Worm (Caenorhabditis elegans) whole organism, mixed stage, embryonic: Measurements from ENCODE around the gene T23B5.4.

ENCODE experiments used
- bed-3 ChIP-seq: fragments of 200-800 bp; sonication (Bioruptor generic); optimal IDR thresholded peaks from 3 replicates; lab custom pipeline; 2018; ENCODE audit warnings: mild to moderate bottlenecking, missing genetic modification characterization, moderate library complexity, missing compliant biosample characterization
- blmp-1 ChIP-seq: fragments of 150-350 bp; optimal IDR thresholded peaks from 2 replicates; lab custom pipeline; 2014; ENCODE audit warnings: missing biosample characterization, missing genetic modification characterization
- ceh-39 ChIP-seq: fragments of 150-350 bp; optimal IDR thresholded peaks from 2 replicates; lab custom pipeline; 2014; ENCODE audit warnings: missing biosample characterization, missing genetic modification characterization
- ceh-43 ChIP-seq: fragments of 200-800 bp; sonication (Bioruptor generic); optimal IDR thresholded peaks from 2 replicates; lab custom pipeline; 2018; ENCODE audit warnings: mild to moderate bottlenecking, missing genetic modification characterization, moderate library complexity, missing compliant biosample characterization
- ceh-83 ChIP-seq: fragments of 200-800 bp; sonication (Bioruptor generic); optimal IDR thresholded peaks from 2 replicates; lab custom pipeline; 2018; ENCODE audit warnings: mild to moderate bottlenecking, missing genetic modification characterization, missing compliant biosample characterization
- ces-1 ChIP-seq: fragments of 150-350 bp; optimal IDR thresholded peaks from 2 replicates; lab custom pipeline; 2014; ENCODE audit warnings: missing biosample characterization, missing genetic modification reagents, missing genetic modification characterization
- cnd-1 ChIP-seq: fragments of 200-800 bp; sonication (Bioruptor generic); optimal IDR thresholded peaks from 2 replicates; lab custom pipeline; 2018; ENCODE audit warnings: mild to moderate bottlenecking, missing genetic modification characterization, missing compliant biosample characterization
- drap-1 ChIP-seq: fragments of 200-800 bp; sonication (Bioruptor generic); optimal IDR thresholded peaks from 3 replicates; lab custom pipeline; 2018; ENCODE audit warnings: mild to moderate bottlenecking, missing genetic modification characterization, missing compliant biosample characterization
- elt-1 ChIP-seq: sonication (generic microtip); optimal IDR thresholded peaks from 2 replicates; lab custom pipeline; 2017; ENCODE audit warnings: missing genetic modification characterization, mild to moderate bottlenecking, missing compliant biosample characterization, antibody characterized with exemption, moderate library complexity, borderline replicate concordance; ENCODE audit not compliant: insufficient read depth
- elt-3 ChIP-seq: fragments of 150-350 bp; optimal IDR thresholded peaks from 2 replicates; lab custom pipeline; 2014; ENCODE audit warnings: missing biosample characterization, missing genetic modification characterization
- flh-1 ChIP-seq: fragments of 200-800 bp; sonication (Bioruptor generic); optimal IDR thresholded peaks from 2 replicates; lab custom pipeline; 2018; ENCODE audit warnings: mild to moderate bottlenecking, missing genetic modification characterization, moderate library complexity, missing compliant biosample characterization
- ham-2 ChIP-seq: fragments of 200-800 bp; sonication (Bioruptor generic); optimal IDR thresholded peaks from 2 replicates; lab custom pipeline; 2018; ENCODE audit warnings: mild to moderate bottlenecking, missing genetic modification characterization, missing compliant biosample characterization
- hlh-1 ChIP-seq: fragments of 150-350 bp; optimal IDR thresholded peaks from 2 replicates; lab custom pipeline; 2014; ENCODE audit warnings: missing biosample characterization, missing genetic modification reagents, missing genetic modification characterization
- lin-13 ChIP-seq: fragments of 150-350 bp; optimal IDR thresholded peaks from 2 replicates; lab custom pipeline; 2014; ENCODE audit warnings: missing biosample characterization, missing genetic modification characterization
- lin-32 ChIP-seq: fragments of 200-800 bp; sonication (Bioruptor generic); optimal IDR thresholded peaks from 2 replicates; lab custom pipeline; 2018; ENCODE audit warnings: mild to moderate bottlenecking, missing genetic modification characterization, missing compliant biosample characterization
- lsy-2 ChIP-seq: fragments of 150-350 bp; optimal IDR thresholded peaks from 2 replicates; lab custom pipeline; 2014; ENCODE audit warnings: missing biosample characterization, missing genetic modification characterization
- mab-5 ChIP-seq: fragments of 150-350 bp; optimal IDR thresholded peaks from 2 replicates; lab custom pipeline; 2014; ENCODE audit warnings: missing biosample characterization, missing genetic modification characterization
- mep-1 ChIP-seq: fragments of 150-350 bp; optimal IDR thresholded peaks from 2 replicates; lab custom pipeline; 2017; ENCODE audit warnings: missing biosample characterization, missing genetic modification reagents, missing genetic modification characterization, inconsistent platforms
- mls-2 ChIP-seq: sonication (generic microtip); optimal IDR thresholded peaks from 2 replicates; lab custom pipeline; 2016; ENCODE audit warnings: mild to moderate bottlenecking, missing genetic modification characterization, moderate library complexity, missing compliant biosample characterization
- nhr-2 ChIP-seq: fragments of 150-350 bp; optimal IDR thresholded peaks from 2 replicates; lab custom pipeline; 2014; ENCODE audit warnings: missing biosample characterization, missing genetic modification characterization
- nhr-28 ChIP-seq: fragments of 150-350 bp; optimal IDR thresholded peaks from 2 replicates; lab custom pipeline; 2014; ENCODE audit warnings: missing biosample characterization, missing genetic modification characterization
- nhr-76 ChIP-seq: sonication (generic microtip); optimal IDR thresholded peaks from 2 replicates; lab custom pipeline; 2017; ENCODE audit warnings: missing biosample characterization, missing genetic modification characterization
- pha-4 ChIP-seq: fragments of 150-350 bp; optimal IDR thresholded peaks from 2 replicates; lab custom pipeline; 2018; ENCODE audit warnings: missing biosample characterization, missing genetic modification reagents, missing genetic modification characterization
- sem-2 ChIP-seq: fragments of 200-800 bp; sonication (Bioruptor generic); optimal IDR thresholded peaks from 2 replicates; lab custom pipeline; 2018; ENCODE audit warnings: mild to moderate bottlenecking, missing genetic modification characterization, missing compliant biosample characterization
- snpc-4 ChIP-seq: fragments of 150-350 bp; optimal IDR thresholded peaks from 2 replicates; lab custom pipeline; 2014; ENCODE audit warnings: missing biosample characterization, missing genetic modification characterization
- sptf-1 ChIP-seq: sonication (generic microtip); optimal IDR thresholded peaks from 2 replicates; lab custom pipeline; 2017; ENCODE audit warnings: mild to moderate bottlenecking, missing genetic modification characterization, moderate library complexity, missing compliant biosample characterization
- tbx-8 ChIP-seq: fragments of 200-800 bp; sonication (Bioruptor generic); optimal IDR thresholded peaks from 2 replicates; lab custom pipeline; 2018; ENCODE audit warnings: mild to moderate bottlenecking, missing genetic modification characterization, moderate library complexity, missing compliant biosample characterization
- unc-120 ChIP-seq: sonication (generic microtip); optimal IDR thresholded peaks from 2 replicates; lab custom pipeline; 2017; ENCODE audit warnings: missing genetic modification characterization, missing compliant biosample characterization; ENCODE audit not compliant: poor library complexity, severe bottlenecking
- unc-39 ChIP-seq: fragments of 150-350 bp; optimal IDR thresholded peaks from 2 replicates; lab custom pipeline; 2014; ENCODE audit warnings: missing biosample characterization, missing genetic modification characterization
- zip-8 ChIP-seq: fragments of 150-350 bp; optimal IDR thresholded peaks from 2 replicates; lab custom pipeline; 2014; ENCODE audit warnings: missing biosample characterization, missing genetic modification characterization
- ztf-11 ChIP-seq: fragments of 150-350 bp; optimal IDR thresholded peaks from 2 replicates; lab custom pipeline; 2014; ENCODE audit warnings: missing biosample characterization, missing genetic modification characterization

The T23B5.4 gene

ce11 chrIV:12711644-12712043 is 36.8 kb downstream of the T23B5.4 start, which contains the start of gene C27D8.3:
Gene C27D8.3 (minus strand): TSS chrIV:12711744.
- TF ChIP-seq ceh-39 (tag; lab: Kevin White, UChicago) (no peak), lsy-2 (tag; lab: Kevin White, UChicago) (no peak), nhr-28 (tag; lab: Kevin White, UChicago) (no peak), mab-5 (tag; lab: Kevin White, UChicago) (no peak), hlh-1 (tag; lab: Kevin White, UChicago) (no peak), ces-1 (GFP tag; lab: Kevin White, UChicago) (no peak), ham-2 (GFP tag; lab: Kevin White, UChicago) (no peak), lin-13 (tag; lab: Kevin White, UChicago) (no peak), blmp-1 (tag; lab: Kevin White, UChicago) (no peak), nhr-2 (tag; lab: Kevin White, UChicago) (no peak), unc-39 (tag; lab: Kevin White, UChicago) (no peak), lin-32 (GFP tag; lab: Kevin White, UChicago) (no peak), ztf-11 (no peak), drap-1 (GFP tag; lab: Kevin White, UChicago) (no peak), flh-1 (GFP tag; lab: Kevin White, UChicago) (no peak), ceh-43 (GFP tag; lab: Kevin White, UChicago) (no peak), nhr-76 (no peak)
- TF ChIP-seq, all 35 proteins: peak for 0

ce11 chrIV:12715947-12716382 is 41.2 kb downstream of the T23B5.4 start:
- TF ChIP-seq elt-3 (tag; lab: Kevin White, UChicago) (peak; percentile 89), lsy-2 (tag; lab: Kevin White, UChicago) (no peak)

- TF ChIP-seq cnd-1 (tag; lab: Kevin White, UChicago) (no peak), drap-1 (GFP tag; lab: Kevin White, UChicago) (no peak), bed-3 (no peak), unc-120 (tag; lab: Kevin White, UChicago) (no peak), mep-1 (no peak), pha-4 (tag; lab: Kevin White, UChicago) (no peak), hlh-1 (tag; lab: Kevin White, UChicago) (no peak), lin-13 (tag; lab: Kevin White, UChicago) (no peak), ces-1 (GFP tag; lab: Kevin White, UChicago) (no peak), elt-3 (tag; lab: Kevin White, UChicago) (no peak), lin-32 (GFP tag; lab: Kevin White, UChicago) (no peak)
Measured at ce11 chrIV:12717531-12717930, 42.7 kb downstream of the T23B5.4 start, which contains the start of gene C27D8.1. Gene C27D8.1 (plus strand): TSS chrIV:12717831.

- TF ChIP-seq lsy-2 (tag; lab: Kevin White, UChicago) (no peak), snpc-4 (no peak), sptf-1 (tag; lab: Kevin White, UChicago) (no peak), lin-32 (GFP tag; lab: Kevin White, UChicago) (no peak), drap-1 (GFP tag; lab: Kevin White, UChicago) (no peak), lin-13 (tag; lab: Kevin White, UChicago) (no peak), cnd-1 (tag; lab: Kevin White, UChicago) (no peak), zip-8 (tag; lab: Kevin White, UChicago) (no peak), tbx-8 (GFP tag; lab: Kevin White, UChicago) (no peak), ham-2 (GFP tag; lab: Kevin White, UChicago) (no peak), sem-2 (GFP tag; lab: Kevin White, UChicago) (no peak), elt-3 (tag; lab: Kevin White, UChicago) (no peak), bed-3 (no peak), ceh-83 (GFP tag; lab: Kevin White, UChicago) (no peak), pha-4 (tag; lab: Kevin White, UChicago) (no peak), mls-2 (tag; lab: Kevin White, UChicago) (no peak), nhr-28 (tag; lab: Kevin White, UChicago) (no peak), ceh-39 (tag; lab: Kevin White, UChicago) (no peak), ceh-43 (GFP tag; lab: Kevin White, UChicago) (no peak)
Measured at ce11 chrIV:12719664-12720063, 44.9 kb downstream of the T23B5.4 start, which contains the start of gene idpp-7. Gene idpp-7 (plus strand): TSS chrIV:12719964.

ce11 chrIV:12721106-12721505 is 46.3 kb downstream of the T23B5.4 start, which contains the start of gene T23F6.2:
Gene T23F6.2 (plus strand): TSS chrIV:12721356.
- TF ChIP-seq nhr-76 = no peak
- peak; percentile 47 for TF ChIP-seq elt-1 (tag; lab: Kevin White, UChicago)
